Worm (Caenorhabditis elegans): ENCODE data around the gene Y57G11B.5.

Y57G11B.5 gene

ce11 chrIV:14571626-14572025, 3.0 kb upstream of the Y57G11B.5 start:
- no peak for TF ChIP-seq mec-3 (tag; optimal IDR thresholded peaks at IDR 0.05; ENCODE audit: borderline replicate concordance)
- no peak for TF ChIP-seq tbx-2 (tag; optimal IDR thresholded peaks at IDR 0.05)
- no peak for TF ChIP-seq ceh-6 (GFP tag; optimal IDR thresholded peaks at IDR 0.05)
- TF ChIP-seq ttx-3 (tag; optimal IDR thresholded peaks at IDR 0.05): no peak
- no peak for TF ChIP-seq ceh-18 (tag; optimal IDR thresholded peaks at IDR 0.05)
- no peak for TF ChIP-seq K02D7.2 (tag; optimal IDR thresholded peaks at IDR 0.05)
- no peak for TF ChIP-seq hlh-13 (GFP tag; optimal IDR thresholded peaks at IDR 0.05)
- TF ChIP-seq syd-9 (tag; optimal IDR thresholded peaks at IDR 0.05): no peak

ce11 chrIV:14572607-14573006, 2.0 kb upstream of the Y57G11B.5 start, which contains the start of gene glb-34:
Gene glb-34 (minus strand): TSS chrIV:14572707.
- no peak for TF ChIP-seq unc-42 (tag; optimal IDR thresholded peaks at IDR 0.05)
- no peak for TF ChIP-seq ceh-34 (tag; optimal IDR thresholded peaks at IDR 0.05)
- no peak for TF ChIP-seq fkh-6 (tag; optimal IDR thresholded peaks at IDR 0.05)
- TF ChIP-seq ceh-2 (tag; optimal IDR thresholded peaks at IDR 0.05): no peak
- no peak for TF ChIP-seq lim-6 (tag; optimal IDR thresholded peaks at IDR 0.05)

ce11 chrIV:14573068-14573467, 1.6 kb upstream of the Y57G11B.5 start:
- TF ChIP-seq nfya-1 (tag; optimal IDR thresholded peaks at IDR 0.05): peak; percentile 85
- no peak for TF ChIP-seq sox-2 (GFP tag; IDR thresholded peaks at IDR 0.05)
- TF ChIP-seq ceh-14 (tag; optimal IDR thresholded peaks at IDR 0.05): no peak

ce11 chrIV:14576471-14576870, 1.9 kb downstream of the Y57G11B.5 start:
- TF ChIP-seq eyg-1 (tag; optimal IDR thresholded peaks at IDR 0.05): no peak
- no peak for TF ChIP-seq ceh-30 (tag; optimal IDR thresholded peaks at IDR 0.05)
- TF ChIP-seq syd-9 (tag; optimal IDR thresholded peaks at IDR 0.05): no peak
- TF ChIP-seq unc-86 (tag; optimal IDR thresholded peaks at IDR 0.05): peak; percentile 7
- TF ChIP-seq pax-1 (tag; optimal IDR thresholded peaks at IDR 0.05): no peak
- TF ChIP-seq ceh-48 (tag; optimal IDR thresholded peaks at IDR 0.05): no peak
- no peak for TF ChIP-seq C08G9.2 (tag; optimal IDR thresholded peaks at IDR 0.05)
- no peak for TF ChIP-seq dmd-4 (tag; optimal IDR thresholded peaks at IDR 0.05; ENCODE audit: borderline replicate concordance)
- TF ChIP-seq elt-4 (tag; optimal IDR thresholded peaks at IDR 0.05): no peak
- no peak for TF ChIP-seq ceh-18 (tag; optimal IDR thresholded peaks at IDR 0.05)
- TF ChIP-seq ceh-22 (tag; optimal IDR thresholded peaks at IDR 0.05): no peak
- TF ChIP-seq npax-4 (tag; optimal IDR thresholded peaks at IDR 0.05): peak; percentile 13
- peak; percentile 11 for TF ChIP-seq nfya-1 (tag; optimal IDR thresholded peaks at IDR 0.05)
- no peak for TF ChIP-seq mec-3 (tag; optimal IDR thresholded peaks at IDR 0.05; ENCODE audit: borderline replicate concordance)
- TF ChIP-seq ceh-31 (tag; optimal IDR thresholded peaks at IDR 0.05): peak; percentile 4
- TF ChIP-seq hlh-30 (tag; optimal IDR thresholded peaks at IDR 0.05; ENCODE audit: insufficient read depth): no peak
- peak; percentile 64 for TF ChIP-seq lin-11 (tag; optimal IDR thresholded peaks at IDR 0.05)
- peak; percentile 21 for TF ChIP-seq hlh-13 (GFP tag; optimal IDR thresholded peaks at IDR 0.05)
- TF ChIP-seq K09A11.1 (tag; optimal IDR thresholded peaks at IDR 0.05; ENCODE audit: insufficient read depth): no peak
- TF ChIP-seq pat-9 (tag; optimal IDR thresholded peaks at IDR 0.05): no peak
- TF ChIP-seq elt-2 (tag; optimal IDR thresholded peaks at IDR 0.05): peak; percentile 62
- TF ChIP-seq hlh-15 (tag; optimal IDR thresholded peaks at IDR 0.05): peak; percentile 3
- TF ChIP-seq ceh-19 (GFP tag; optimal IDR thresholded peaks at IDR 0.05): peak; percentile 41
- TF ChIP-seq tbx-2 (tag; optimal IDR thresholded peaks at IDR 0.05): no peak
- TF ChIP-seq tbx-7 (tag; optimal IDR thresholded peaks at IDR 0.05): no peak
- no peak for TF ChIP-seq ets-4 (tag; optimal IDR thresholded peaks at IDR 0.05)
- no peak for TF ChIP-seq pha-4 (tag; optimal IDR thresholded peaks at IDR 0.05)
- no peak for TF ChIP-seq zip-5 (tag; optimal IDR thresholded peaks at IDR 0.05)
- TF ChIP-seq fkh-6 (tag; optimal IDR thresholded peaks at IDR 0.05): no peak
- TF ChIP-seq ceh-24 (tag; optimal IDR thresholded peaks at IDR 0.05): no peak
- no peak for TF ChIP-seq ceh-9 (tag; optimal IDR thresholded peaks at IDR 0.05)
- no peak for TF ChIP-seq unc-42 (tag; optimal IDR thresholded peaks at IDR 0.05)
- TF ChIP-seq nhr-11 (tag; optimal IDR thresholded peaks at IDR 0.05): no peak
- peak; percentile 39 for TF ChIP-seq ceh-34 (tag; optimal IDR thresholded peaks at IDR 0.05)
- no peak for TF ChIP-seq gmeb-2 (tag; optimal IDR thresholded peaks at IDR 0.05)
- TF ChIP-seq ztf-16 (tag; optimal IDR thresholded peaks at IDR 0.05): peak; percentile 54
- TF ChIP-seq fkh-10 (GFP tag; optimal IDR thresholded peaks at IDR 0.05): no peak
- no peak for TF ChIP-seq nhr-232 (tag; optimal IDR thresholded peaks at IDR 0.05)
- TF ChIP-seq T23F11.4 (GFP tag; optimal IDR thresholded peaks at IDR 0.05): peak; percentile 35
